Fruit fly (Drosophila melanogaster) whole organism, wandering third instar larva: ENCODE data around the gene CG42359.

ENCODE experiments used
- Dfd ChIP-seq: fragments of >200 bp; optimal IDR thresholded peaks from 2 replicates; lab custom pipeline; 2017; ENCODE audit warnings: missing biosample characterization, missing genetic modification characterization
- Mio ChIP-seq: sonication (Bioruptor generic); optimal IDR thresholded peaks from 2 replicates; lab custom pipeline; 2016; ENCODE audit warnings: missing biosample characterization, missing genetic modification characterization
- Myc ChIP-seq: fragments of >200 bp; optimal IDR thresholded peaks from 2 replicates; lab custom pipeline; 2017
- dl ChIP-seq, 2 experiments: fragments of 175-275, 200-275 bp in 1 of 2; fragments of 200-275 bp in 1 of 2; sonication (Bioruptor generic); optimal IDR thresholded peaks; lab custom pipeline; 2018; ENCODE audit warnings: mild to moderate bottlenecking in 2 of 2, missing biosample characterization in 2 of 2, missing genetic modification characterization in 2 of 2, moderate library complexity in 2 of 2; ENCODE audit not compliant: partially characterized antibody in 2 of 2, insufficient read depth in 1 of 2
- dmrt93B ChIP-seq: fragments of 200-800 bp; sonication (Bioruptor generic); optimal IDR thresholded peaks from 2 replicates; lab custom pipeline; 2018; ENCODE audit warnings: missing biosample characterization, mild to moderate bottlenecking, missing genetic modification characterization
- h ChIP-seq: fragments of 200-800 bp; sonication (Bioruptor generic); optimal IDR thresholded peaks from 3 replicates; lab custom pipeline; 2016; ENCODE audit warnings: missing biosample characterization, mild to moderate bottlenecking, missing genetic modification characterization
- lola ChIP-seq: fragments of >200 bp; optimal IDR thresholded peaks from 2 replicates; lab custom pipeline; 2017; ENCODE audit warnings: missing biosample characterization, missing genetic modification characterization
- sage ChIP-seq: fragments of 200-800 bp; sonication (Bioruptor generic); optimal IDR thresholded peaks from 2 replicates; lab custom pipeline; 2016; ENCODE audit warnings: missing biosample characterization, mild to moderate bottlenecking, missing genetic modification characterization

DNA sequence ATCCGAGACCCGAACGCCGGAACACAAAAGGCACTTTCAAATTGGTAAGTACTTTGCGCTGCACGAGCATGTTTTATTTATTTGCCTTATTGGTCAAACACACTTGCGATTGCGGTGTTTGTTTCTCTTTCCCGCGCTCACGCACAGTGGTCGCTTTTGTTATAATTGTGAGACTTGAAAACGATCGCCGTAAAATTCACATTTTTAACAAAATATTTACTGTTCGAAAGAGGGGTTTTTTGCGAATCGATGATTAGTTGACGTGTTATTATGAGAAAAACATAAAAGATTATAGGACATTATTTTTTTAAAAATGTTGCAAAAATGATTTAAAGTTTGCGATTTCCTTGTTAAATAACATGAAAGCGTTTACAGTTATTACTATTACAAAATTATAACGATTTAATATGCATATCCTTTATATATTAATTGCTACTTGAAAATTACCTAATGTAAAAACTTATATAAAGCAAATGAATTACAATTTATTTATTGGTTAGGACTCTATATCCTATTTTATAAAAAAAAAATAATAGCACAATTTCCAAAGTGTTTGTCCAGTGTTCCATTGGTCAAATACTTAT lies 2.9 kb upstream of the CG42359 start:
- TF ChIP-seq Dfd (GFP tag; lab: Kevin White, UChicago) (no peak), lola (no peak), dmrt93B (GFP tag; lab: Kevin White, UChicago) (peak; percentile 5), Myc (no peak), h (GFP tag; lab: Kevin White, UChicago) (peak; percentile 23), sage (GFP tag; lab: Kevin White, UChicago) (peak; percentile 26), dl (GFP tag; optimal IDR thresholded peaks at IDR 0.05; lab: Kevin White, UChicago; ENCODE audit: insufficient read depth in 1 of 2, partially characterized antibody in 2 of 2) (no peak), Mio (no peak)
